Fruit fly (Drosophila melanogaster): Measurements from ENCODE around the gene barr.

The barr gene

dm6 chr2L:20075234-20075803, 14.1 kb upstream of the barr start, which contains the start of the genes pr and neb:
Gene pr (minus strand): TSS chr2L:20075458.
Gene neb (plus strand): TSS chr2L:20075757.
- TF ChIP-seq Clk (GFP tag; optimal IDR thresholded peaks at IDR 0.05) (no peak), CG1620 (GFP tag; optimal IDR thresholded peaks at IDR 0.05) (peak; percentile 55), CG5204 (GFP tag; optimal IDR thresholded peaks at IDR 0.05) (no peak), CG14711 (tag; optimal IDR thresholded peaks at IDR 0.05) (peak; percentile 13), CG12768 (GFP tag; optimal IDR thresholded peaks at IDR 0.05) (no peak), CG11617 (GFP tag; optimal IDR thresholded peaks at IDR 0.05) (peak; percentile 48), Crg-1 (GFP tag; optimal IDR thresholded peaks at IDR 0.05) (peak; percentile 33), cnc (optimal IDR thresholded peaks at IDR 0.05) (no peak), CG33017 (tag; optimal IDR thresholded peaks at IDR 0.05) (peak; percentile 52), ovo (GFP tag; optimal IDR thresholded peaks at IDR 0.05) (no peak), cic (GFP tag; optimal IDR thresholded peaks at IDR 0.05) (no peak), Hr96 (GFP tag; optimal IDR thresholded peaks at IDR 0.05) (peak; percentile 53), pad (GFP tag; optimal IDR thresholded peaks at IDR 0.05) (no peak), CG7101 (tag; optimal IDR thresholded peaks at IDR 0.05) (peak; percentile 69), CG7045 (GFP tag; optimal IDR thresholded peaks at IDR 0.05) (peak; percentile 71), toe (GFP tag; optimal IDR thresholded peaks at IDR 0.05) (peak; percentile 77), bab1 (GFP tag; optimal IDR thresholded peaks at IDR 0.05) (peak; percentile 82), tj (GFP tag; optimal IDR thresholded peaks at IDR 0.05) (peak; percentile 66), kay (GFP tag; ENCODE audit: borderline replicate concordance) (no peak), Mnt (GFP tag; optimal IDR thresholded peaks at IDR 0.05) (peak; percentile 62)

- no peak for TF ChIP-seq CG12768 (GFP tag; optimal IDR thresholded peaks at IDR 0.05)
- no peak for TF ChIP-seq CG1620 (GFP tag; optimal IDR thresholded peaks at IDR 0.05)
- TF ChIP-seq kay (GFP tag; ENCODE audit: borderline replicate concordance), result no peak
- TF ChIP-seq pad (GFP tag; optimal IDR thresholded peaks at IDR 0.05), result no peak
- no peak for TF ChIP-seq Crg-1 (GFP tag; optimal IDR thresholded peaks at IDR 0.05)
- TF ChIP-seq CG7101 (tag; optimal IDR thresholded peaks at IDR 0.05), result no peak
- no peak for TF ChIP-seq Hr96 (GFP tag; optimal IDR thresholded peaks at IDR 0.05)
- no peak for TF ChIP-seq cnc (optimal IDR thresholded peaks at IDR 0.05)
- no peak for TF ChIP-seq Clk (GFP tag; optimal IDR thresholded peaks at IDR 0.05)
- TF ChIP-seq bab1 (GFP tag; optimal IDR thresholded peaks at IDR 0.05), result no peak
- TF ChIP-seq Mnt (GFP tag; optimal IDR thresholded peaks at IDR 0.05), result no peak
- TF ChIP-seq CG5204 (GFP tag; optimal IDR thresholded peaks at IDR 0.05), result no peak
- TF ChIP-seq CG7045 (GFP tag; optimal IDR thresholded peaks at IDR 0.05), result no peak
- no peak for TF ChIP-seq CG11617 (GFP tag; optimal IDR thresholded peaks at IDR 0.05)
- TF ChIP-seq CG33017 (tag; optimal IDR thresholded peaks at IDR 0.05), result no peak
- TF ChIP-seq toe (GFP tag; optimal IDR thresholded peaks at IDR 0.05), result no peak
- TF ChIP-seq cic (GFP tag; optimal IDR thresholded peaks at IDR 0.05), result no peak
- TF ChIP-seq CG14711 (tag; optimal IDR thresholded peaks at IDR 0.05), result no peak
Measured at dm6 chr2L:20074388-20074787, 13.2 kb upstream of the barr start.

- TF ChIP-seq cnc (optimal IDR thresholded peaks at IDR 0.05) (no peak), kay (GFP tag; ENCODE audit: borderline replicate concordance) (no peak), ovo (GFP tag; optimal IDR thresholded peaks at IDR 0.05) (no peak), toe (GFP tag; optimal IDR thresholded peaks at IDR 0.05) (no peak), CG5204 (GFP tag; optimal IDR thresholded peaks at IDR 0.05) (no peak), CG11617 (GFP tag; optimal IDR thresholded peaks at IDR 0.05) (no peak), tj (GFP tag; optimal IDR thresholded peaks at IDR 0.05) (no peak)
Measured at dm6 chr2L:20072095-20072494, 10.9 kb upstream of the barr start, which contains the start of gene CG10730. Gene CG10730 (minus strand): TSS chr2L:20072195.

dm6 chr2L:20069158-20070016, 8.2 kb upstream of the barr start:
- TF ChIP-seq CG1620 (GFP tag; optimal IDR thresholded peaks at IDR 0.05) (no peak), CG5204 (GFP tag; optimal IDR thresholded peaks at IDR 0.05) (no peak), CG33017 (tag; optimal IDR thresholded peaks at IDR 0.05) (no peak), kay (GFP tag; ENCODE audit: borderline replicate concordance) (peak; percentile 43)

- TF ChIP-seq CG11617 (GFP tag; optimal IDR thresholded peaks at IDR 0.05), result no peak
- TF ChIP-seq CG33017 (tag; optimal IDR thresholded peaks at IDR 0.05), result no peak
- no peak for TF ChIP-seq tj (GFP tag; optimal IDR thresholded peaks at IDR 0.05)
Measured at dm6 chr2L:20067928-20068327, 6.8 kb upstream of the barr start.

dm6 chr2L:20066233-20066650, 5.1 kb upstream of the barr start, which contains the start of gene bwa:
Gene bwa (plus strand): TSS chr2L:20066391.
- TF ChIP-seq Mnt (GFP tag; optimal IDR thresholded peaks at IDR 0.05) (peak; percentile 14), ovo (GFP tag; optimal IDR thresholded peaks at IDR 0.05) (peak; percentile 83), CG14711 (tag; optimal IDR thresholded peaks at IDR 0.05) (peak; percentile 1), cic (GFP tag; optimal IDR thresholded peaks at IDR 0.05) (peak; percentile 28), CG33017 (tag; optimal IDR thresholded peaks at IDR 0.05) (peak; percentile 12), tj (GFP tag; optimal IDR thresholded peaks at IDR 0.05) (no peak), Crg-1 (GFP tag; optimal IDR thresholded peaks at IDR 0.05) (no peak)

Data from whole organism, adult.